Worm (Caenorhabditis elegans) whole organism, L3 larva: ENCODE results near the gene F25E5.16.

Experiments used
- ceh-9 ChIP-seq: sonication (generic microtip); optimal IDR thresholded peaks from 2 replicates; lab custom pipeline; 2018; ENCODE audit warnings: missing biosample characterization, missing genetic modification characterization
- hmg-11 ChIP-seq: sonication (generic microtip); optimal IDR thresholded peaks from 2 replicates; lab custom pipeline; 2016; ENCODE audit warnings: missing genetic modification characterization, missing compliant biosample characterization
- nhr-25 ChIP-seq: sonication (generic microtip); optimal IDR thresholded peaks from 2 replicates; lab custom pipeline; 2017; ENCODE audit warnings: missing biosample characterization, missing genetic modification characterization
- nhr-28 ChIP-seq: fragments of 150-350 bp; optimal IDR thresholded peaks from 2 replicates; lab custom pipeline; 2014; ENCODE audit warnings: missing biosample characterization, missing genetic modification characterization
- nhr-76 ChIP-seq: fragments of 150-350 bp; sonication (generic microtip); optimal IDR thresholded peaks from 5 replicates; lab custom pipeline; 2014; ENCODE audit warnings: missing biosample characterization, missing genetic modification characterization
- pqm-1 ChIP-seq: fragments of 150-350 bp; optimal IDR thresholded peaks from 2 replicates; lab custom pipeline; 2017; ENCODE audit warnings: missing biosample characterization, missing genetic modification characterization, inconsistent platforms
- zag-1 ChIP-seq: fragments of 150-350 bp; optimal IDR thresholded peaks from 2 replicates; lab custom pipeline; 2014; ENCODE audit warnings: missing biosample characterization, missing genetic modification characterization

DNA sequence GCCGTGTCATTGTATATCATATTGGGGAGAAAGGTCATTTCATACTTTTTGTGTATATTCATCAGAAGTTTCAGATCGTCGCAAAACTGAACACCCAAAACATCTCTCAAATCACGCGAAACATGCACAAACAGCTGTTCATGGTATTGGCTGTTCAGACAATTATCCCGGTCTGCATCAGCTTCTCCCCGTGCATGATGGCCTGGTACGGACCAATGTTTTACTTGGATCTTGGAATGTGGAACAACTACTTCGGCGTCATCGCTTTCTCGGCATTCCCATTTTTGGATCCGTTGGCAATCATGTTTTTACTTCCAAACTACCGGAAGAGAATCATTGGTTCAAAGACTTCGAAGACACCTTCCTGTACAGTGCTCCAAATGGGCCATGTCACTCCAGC is 34.6 kb upstream of the F25E5.16 start:
- TF ChIP-seq nhr-76 (tag; lab: Kevin White, UChicago) (no peak), ceh-9 (tag; lab: Kevin White, UChicago) (no peak), pqm-1 (tag; lab: Kevin White, UChicago) (no peak), hmg-11 (tag; lab: Kevin White, UChicago) (no peak), nhr-28 (tag; lab: Kevin White, UChicago) (no peak), nhr-25 (tag; lab: Kevin White, UChicago) (no peak), zag-1 (tag; lab: Kevin White, UChicago) (no peak)
